Fruit fly (Drosophila melanogaster): ENCODE results near the gene Gdap1.

Gdap1 gene

dm6 chr3L:5154917-5155613 is 13.3 kb downstream of the Gdap1 start (continued):
- peak; percentile 61 for TF ChIP-seq CG5180 (GFP tag; optimal IDR thresholded peaks at IDR 0.05)
- TF ChIP-seq Dad (GFP tag; optimal IDR thresholded peaks at IDR 0.05): peak; percentile 52
- TF ChIP-seq bigmax (GFP tag; optimal IDR thresholded peaks at IDR 0.05): no peak
- TF ChIP-seq CG16863 (GFP tag; optimal IDR thresholded peaks at IDR 0.05): peak; percentile 65
- TF ChIP-seq CG4730 (GFP tag; IDR thresholded peaks at IDR 0.05): peak; percentile 69
- peak; percentile 77 for TF ChIP-seq H15 (GFP tag; IDR thresholded peaks at IDR 0.05)
- peak; percentile 51 for TF ChIP-seq CG14710 (tag; optimal IDR thresholded peaks at IDR 0.05)
- no peak for TF ChIP-seq D19A (tag; optimal IDR thresholded peaks at IDR 0.05)
- peak; percentile 49 for TF ChIP-seq CG18011 (GFP tag; optimal IDR thresholded peaks at IDR 0.05)
- no peak for TF ChIP-seq Jarid2 (GFP tag; optimal IDR thresholded peaks at IDR 0.05)
- TF ChIP-seq unc-4 (GFP tag; IDR thresholded peaks at IDR 0.05; ENCODE audit: partially characterized antibody): no peak
- TF ChIP-seq sd (tag; optimal IDR thresholded peaks at IDR 0.05): no peak
- no peak for TF ChIP-seq CG13287 (GFP tag; IDR thresholded peaks at IDR 0.05; ENCODE audit: partially characterized antibody)
- no peak for TF ChIP-seq CG17912 (GFP tag; optimal IDR thresholded peaks at IDR 0.05)
- no peak for TF ChIP-seq slou (GFP tag; optimal IDR thresholded peaks at IDR 0.05)
- TF ChIP-seq CG8924 (tag; optimal IDR thresholded peaks at IDR 0.05): no peak
- no peak for TF ChIP-seq HLHmδ (GFP tag; optimal IDR thresholded peaks at IDR 0.05)
- no peak for TF ChIP-seq nerfin-2 (GFP tag; IDR thresholded peaks at IDR 0.05; ENCODE audit: partially characterized antibody)
- TF ChIP-seq gcm (GFP tag; optimal IDR thresholded peaks at IDR 0.05): peak; percentile 49
- TF ChIP-seq CG33557 (GFP tag; optimal IDR thresholded peaks at IDR 0.05): no peak
- TF ChIP-seq CG11560 (tag; IDR thresholded peaks at IDR 0.05): peak; percentile 67; the same call in 2 of the 3 replicates
- TF ChIP-seq CG17612 (GFP tag; IDR thresholded peaks at IDR 0.05): 0 out of 2 replicates have a peak, but pooled peaks have one; percentile 10
- TF ChIP-seq CG18764 (GFP tag; optimal IDR thresholded peaks at IDR 0.05): peak; percentile 16
- TF ChIP-seq CG30020 (tag; optimal IDR thresholded peaks at IDR 0.05): no peak
- TF ChIP-seq peb (GFP tag; IDR thresholded peaks at IDR 0.05): peak; percentile 58; the same call in 1 of the 2 replicates
- no peak for TF ChIP-seq salm (tag; optimal IDR thresholded peaks at IDR 0.05)
- peak; percentile 12 for TF ChIP-seq CG7928 (GFP tag; optimal IDR thresholded peaks at IDR 0.05)
- TF ChIP-seq ranshi (GFP tag; IDR thresholded peaks at IDR 0.05): peak; percentile 79; the same call in 1 of the 2 replicates
- TF ChIP-seq CG2712 (tag; optimal IDR thresholded peaks at IDR 0.05): peak; percentile 60
- TF ChIP-seq lov (optimal IDR thresholded peaks at IDR 0.05): no peak
- TF ChIP-seq lov (GFP tag; IDR thresholded peaks at IDR 0.05): 0 out of 3 replicates have a peak, but pooled peaks have one; percentile 35
- peak; percentile 70 for TF ChIP-seq CG6813 (GFP tag; optimal IDR thresholded peaks at IDR 0.05)
- TF ChIP-seq cas (GFP tag; IDR thresholded peaks at IDR 0.05): peak; percentile 64
- peak; percentile 89 for TF ChIP-seq Hmr (GFP tag; optimal IDR thresholded peaks at IDR 0.05)
- 0 out of 2 replicates have a peak, but pooled peaks have one; percentile 41 for TF ChIP-seq GATAe (GFP tag; conservative IDR thresholded peaks at IDR 0.05)
- TF ChIP-seq CG11247 (GFP tag; IDR thresholded peaks at IDR 0.05): peak; percentile 77
- TF ChIP-seq dpn (GFP tag; optimal IDR thresholded peaks at IDR 0.05): peak; percentile 69 to 79
- no peak for TF ChIP-seq fd102C (GFP tag; optimal IDR thresholded peaks at IDR 0.05)
- peak; percentile 67 for TF ChIP-seq Camta (GFP tag; optimal IDR thresholded peaks at IDR 0.05)
- TF ChIP-seq Xrp1 (GFP tag; IDR thresholded peaks at IDR 0.05): peak; percentile 87
- TF ChIP-seq da (GFP tag; optimal IDR thresholded peaks at IDR 0.05): no peak
- TF ChIP-seq Drgx (GFP tag; IDR thresholded peaks at IDR 0.05): peak; percentile 63
- TF ChIP-seq sisA (GFP tag; IDR thresholded peaks at IDR 0.05): peak; percentile 82; the same call in 1 of the 2 replicates
- TF ChIP-seq CG43689 (GFP tag; IDR thresholded peaks at IDR 0.05): no peak; the same call in none of the 2 replicates
- no peak for TF ChIP-seq sc (optimal IDR thresholded peaks at IDR 0.05)
- TF ChIP-seq sc (GFP tag; optimal IDR thresholded peaks at IDR 0.05): no peak
- peak; percentile 52 for TF ChIP-seq exex (tag; optimal IDR thresholded peaks at IDR 0.05)
- no peak for TF ChIP-seq gem (tag; optimal IDR thresholded peaks at IDR 0.05)
- peak; percentile 76 for TF ChIP-seq CG6683 (GFP tag; optimal IDR thresholded peaks at IDR 0.05)

All from whole organism, embryonic.